Fruit fly (Drosophila melanogaster) Kc167 (cell line): ENCODE measurements around the gene Rpn7.

ENCODE experiments used
- Myc ChIP-seq: fragments of >200 bp; optimal IDR thresholded peaks from 2 replicates; lab custom pipeline; 2017; ENCODE audit warnings: missing external identifiers
- Sin3A ChIP-seq: fragments of >200 bp; optimal IDR thresholded peaks from 2 replicates; lab custom pipeline; 2018; ENCODE audit warnings: missing external identifiers
- h ChIP-seq: fragments of >200 bp; optimal IDR thresholded peaks from 3 replicates; lab custom pipeline; 2018; ENCODE audit warnings: missing external identifiers
- insv ChIP-seq: fragments of >200 bp; optimal IDR thresholded peaks from 3 replicates; lab custom pipeline; 2018; ENCODE audit warnings: missing external identifiers

DNA sequence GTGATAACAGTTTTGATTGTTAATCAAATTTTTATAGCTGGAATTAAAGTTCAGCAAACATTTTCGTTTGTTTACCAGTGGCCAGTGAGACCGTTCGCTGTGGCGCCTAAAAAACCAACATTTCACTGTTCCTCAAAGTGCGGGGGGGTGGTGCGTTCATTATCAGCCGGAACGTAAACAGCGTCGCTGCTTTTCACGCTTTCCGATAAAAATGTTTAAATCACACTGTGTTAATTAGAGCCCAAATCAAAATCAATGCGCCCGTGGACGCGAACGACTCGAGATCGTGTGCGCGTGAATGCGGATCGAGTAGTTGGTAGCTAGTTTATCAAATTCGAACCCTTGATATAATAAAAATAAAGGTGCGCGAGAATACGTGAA is 14.0 kb downstream of the Rpn7 start, which contains the start of gene CG34376:
- TF ChIP-seq Myc (lab: Kevin White, UChicago) (no peak), Sin3A (lab: Kevin White, UChicago) (no peak), insv (no peak), h (lab: Kevin White, UChicago) (no peak)
